Fruit fly (Drosophila melanogaster) whole organism, pupa: Measurements from ENCODE around the gene CG45544.

ENCODE experiments used
- CG12605 ChIP-seq: fragments of 200-800 bp; sonication (Bioruptor generic); IDR thresholded peaks from 2 replicates; pipeline ENCODE4 v1.3.6; 2022; ENCODE audit warnings: missing biosample characterization, missing genetic modification characterization
- CG14655 ChIP-seq: fragments of 200-800 bp; sonication (Bioruptor generic); optimal IDR thresholded peaks from 3 replicates; lab custom pipeline; 2017; ENCODE audit warnings: mild to moderate bottlenecking, missing biosample characterization, missing genetic modification reagents, missing genetic modification characterization
- CG17806 ChIP-seq: fragments of 200-800 bp; sonication (Bioruptor generic); optimal IDR thresholded peaks from 2 replicates; lab custom pipeline; 2018; ENCODE audit warnings: missing biosample characterization, mild to moderate bottlenecking, missing genetic modification characterization, moderate library complexity
- CG8159 ChIP-seq: fragments of 200-800 bp; sonication (Bioruptor generic); optimal IDR thresholded peaks from 3 replicates; lab custom pipeline; 2018; ENCODE audit warnings: missing biosample characterization, mild to moderate bottlenecking, missing genetic modification characterization, moderate library complexity
- CG8301 ChIP-seq: fragments of 200-800 bp; sonication (Bioruptor generic); optimal IDR thresholded peaks from 2 replicates; lab custom pipeline; 2018; ENCODE audit warnings: missing biosample characterization, mild to moderate bottlenecking, missing genetic modification characterization
- CG9948 ChIP-seq: fragments of 200-800 bp; sonication (Bioruptor generic); optimal IDR thresholded peaks from 2 replicates; lab custom pipeline; 2018; ENCODE audit warnings: missing biosample characterization, mild to moderate bottlenecking, missing genetic modification characterization, moderate library complexity
- EcR ChIP-seq: fragments of 200-800 bp; sonication (Bioruptor generic); optimal IDR thresholded peaks from 3 replicates; lab custom pipeline; 2019; ENCODE audit warnings: missing biosample characterization, missing genetic modification characterization, mild to moderate bottlenecking, moderate library complexity, missing genetic modification reagents
- Ets98B ChIP-seq: fragments of 200-800 bp; sonication (Bioruptor generic); IDR thresholded peaks from 2 replicates; pipeline ENCODE4 v1.3.6; 2022; ENCODE audit warnings: missing biosample characterization, missing genetic modification characterization
- Pif1B ChIP-seq: fragments of 200-800 bp; sonication (Bioruptor generic); optimal IDR thresholded peaks from 3 replicates; lab custom pipeline; 2016; ENCODE audit warnings: missing biosample characterization, missing genetic modification characterization
- rn ChIP-seq: fragments of 200-800 bp; sonication (Bioruptor generic); IDR thresholded peaks from 2 replicates; pipeline ENCODE4 v1.3.6; 2022; ENCODE audit warnings: missing biosample characterization, missing genetic modification characterization

DNA sequence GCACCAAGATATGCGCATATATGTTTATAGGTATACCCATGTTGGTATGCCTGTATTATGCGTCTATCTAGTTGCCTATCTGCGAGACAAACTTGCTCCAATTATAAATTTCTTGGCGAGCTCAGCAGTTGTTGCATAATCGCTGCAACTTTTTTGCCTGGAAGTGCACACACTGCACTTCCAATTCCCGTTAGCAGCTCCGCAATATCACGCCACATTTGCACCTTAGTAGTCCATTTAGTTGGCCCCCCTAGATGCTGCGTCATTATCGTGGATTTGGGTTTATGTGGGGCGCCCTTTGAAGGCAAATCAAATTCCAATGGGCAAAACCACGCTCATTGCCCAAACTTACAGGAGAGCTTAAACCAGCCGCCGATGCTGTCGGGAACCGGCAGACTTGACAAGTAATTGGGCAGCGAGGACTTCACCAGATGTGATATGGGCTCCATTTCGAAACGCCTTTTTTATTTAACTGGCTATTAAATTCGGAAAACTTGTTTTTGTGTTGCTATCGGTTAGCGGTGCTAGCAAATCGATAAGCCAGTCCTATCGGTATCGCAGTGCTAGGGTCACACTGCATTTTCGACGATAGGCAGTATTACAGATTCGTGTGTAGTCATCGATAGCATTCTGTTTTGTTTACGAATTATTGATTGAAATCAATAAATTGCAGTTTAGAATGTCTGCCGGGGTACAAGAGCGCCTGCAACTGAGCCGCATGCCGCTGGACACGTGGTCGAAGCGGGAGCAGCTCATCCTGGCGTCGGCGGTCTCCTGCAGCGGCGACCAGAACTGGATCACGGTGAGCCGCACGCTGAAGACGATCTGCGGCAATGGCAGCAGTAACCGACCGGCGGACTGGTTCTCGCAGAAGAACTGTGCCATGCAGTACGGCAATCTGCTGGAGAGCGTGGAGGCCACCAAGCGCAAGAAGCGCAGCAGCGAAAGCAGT, 33.1 kb upstream of the CG45544 start, which contains the start of the genes Cisd2 and Brd8:
- no peak for TF ChIP-seq Pif1B
- no peak for TF ChIP-seq CG14655 (GFP tag; lab: Kevin White, UChicago)
- TF ChIP-seq CG12605 (GFP tag; lab: Robert Waterston, UW) = no peak
- no peak for TF ChIP-seq EcR
- no peak for TF ChIP-seq Ets98B
- TF ChIP-seq CG17806 (tag; lab: Kevin White, UChicago) = no peak
- TF ChIP-seq CG8301 (tag; lab: Kevin White, UChicago) = no peak
- no peak for TF ChIP-seq rn (GFP tag; lab: Robert Waterston, UW)
- no peak for TF ChIP-seq CG9948 (tag; lab: Kevin White, UChicago)
- no peak for TF ChIP-seq CG8159 (tag; lab: Kevin White, UChicago)
